Fruit fly (Drosophila melanogaster) whole organism, prepupa: ENCODE measurements around the gene CG3368.

ENCODE experiments used
- Blimp-1 ChIP-seq: fragments of 200-800 bp; sonication (Bioruptor generic); optimal IDR thresholded peaks from 3 replicates; lab custom pipeline; 2017; ENCODE audit warnings: missing biosample characterization, missing genetic modification characterization, mild to moderate bottlenecking, moderate library complexity, missing genetic modification reagents
- CG10669 ChIP-seq: fragments of 200-800 bp; sonication (Bioruptor generic); optimal IDR thresholded peaks from 3 replicates; lab custom pipeline; 2018; ENCODE audit warnings: missing biosample characterization, mild to moderate bottlenecking, missing genetic modification characterization, moderate library complexity
- CG11294 ChIP-seq: fragments of 200-800 bp; sonication (Bioruptor generic); IDR thresholded peaks from 2 replicates; pipeline ENCODE4 v1.3.6; 2022; ENCODE audit warnings: missing biosample characterization, missing genetic modification characterization
- CG11762 ChIP-seq: fragments of 200-800 bp; sonication (Bioruptor generic); optimal IDR thresholded peaks from 3 replicates; lab custom pipeline; 2016; ENCODE audit warnings: missing biosample characterization, missing genetic modification characterization; ENCODE audit not compliant: insufficient read depth
- CG11902 ChIP-seq: fragments of 200-800 bp; sonication (Bioruptor generic); optimal IDR thresholded peaks from 3 replicates; lab custom pipeline; 2016; ENCODE audit warnings: missing biosample characterization, missing genetic modification characterization
- CG1621 ChIP-seq: fragments of 200-800 bp; sonication (Bioruptor generic); optimal IDR thresholded peaks from 3 replicates; lab custom pipeline; 2018; ENCODE audit warnings: missing biosample characterization, mild to moderate bottlenecking, missing genetic modification characterization
- CG3032 ChIP-seq: fragments of 200-800 bp; optimal IDR thresholded peaks from 2 replicates; lab custom pipeline; 2019; ENCODE audit warnings: missing biosample characterization, mild to moderate bottlenecking, missing genetic modification characterization, moderate library complexity
- CG31627 ChIP-seq: fragments of 200-800 bp; sonication (Bioruptor generic); optimal IDR thresholded peaks from 3 replicates; lab custom pipeline; 2016; ENCODE audit warnings: missing biosample characterization, missing genetic modification characterization
- CG32006 ChIP-seq: fragments of 200-800 bp; sonication (Bioruptor generic); optimal IDR thresholded peaks from 3 replicates; lab custom pipeline; 2017; ENCODE audit warnings: missing biosample characterization, mild to moderate bottlenecking, missing genetic modification characterization
- CG34406 ChIP-seq: fragments of 200-800 bp; sonication (Bioruptor generic); optimal IDR thresholded peaks from 3 replicates; lab custom pipeline; 2016; ENCODE audit warnings: missing biosample characterization, missing genetic modification characterization
- CG3919 ChIP-seq: fragments of 200-800 bp; sonication (Bioruptor generic); optimal IDR thresholded peaks from 3 replicates; lab custom pipeline; 2016; ENCODE audit warnings: missing biosample characterization, missing genetic modification characterization
- CG6163 ChIP-seq: fragments of 200-800 bp; sonication (Bioruptor generic); IDR thresholded peaks from 3 replicates; pipeline ENCODE4 v1.3.6; 2022; ENCODE audit warnings: missing biosample characterization, missing genetic modification characterization
- CG6276 ChIP-seq: fragments of 200-800 bp; sonication (Bioruptor generic); optimal IDR thresholded peaks from 2 replicates; lab custom pipeline; 2017; ENCODE audit warnings: missing biosample characterization, mild to moderate bottlenecking, missing genetic modification characterization
- CG6808 ChIP-seq: fragments of 200-800 bp; sonication (Bioruptor generic); optimal IDR thresholded peaks from 3 replicates; lab custom pipeline; 2017; ENCODE audit warnings: missing biosample characterization, missing genetic modification characterization, mild to moderate bottlenecking, moderate library complexity, missing genetic modification reagents
- CG6854 ChIP-seq: fragments of 200-800 bp; sonication (Bioruptor generic); optimal IDR thresholded peaks from 2 replicates; lab custom pipeline; 2017; ENCODE audit warnings: missing biosample characterization, mild to moderate bottlenecking, missing genetic modification characterization
- CG7368 ChIP-seq: fragments of 200-800 bp; sonication (Bioruptor generic); optimal IDR thresholded peaks from 3 replicates; lab custom pipeline; 2016; ENCODE audit warnings: missing biosample characterization, missing genetic modification characterization
- CG8119 ChIP-seq: fragments of 200-800 bp; sonication (Bioruptor generic); IDR thresholded peaks from 3 replicates; pipeline ENCODE4 v1.3.6; 2022; ENCODE audit warnings: missing biosample characterization, missing genetic modification characterization
- CG8632 ChIP-seq: fragments of 200-800 bp; sonication (Bioruptor generic); optimal IDR thresholded peaks from 3 replicates; lab custom pipeline; 2016; ENCODE audit warnings: missing biosample characterization, missing genetic modification characterization
- CG9139 ChIP-seq: fragments of 200-800 bp; sonication (Bioruptor generic); optimal IDR thresholded peaks from 3 replicates; lab custom pipeline; 2017; ENCODE audit warnings: missing biosample characterization, mild to moderate bottlenecking, missing genetic modification characterization
- Eip75B ChIP-seq: fragments of 200-800 bp; sonication (Bioruptor generic); optimal IDR thresholded peaks from 3 replicates; lab custom pipeline; 2016; ENCODE audit warnings: missing biosample characterization, missing genetic modification characterization
- Eip78C ChIP-seq: fragments of 200-800 bp; sonication (Bioruptor generic); peaks from one replicate; lab custom pipeline; 2016; ENCODE audit warnings: missing biosample characterization, missing genetic modification characterization
- Eip93F ChIP-seq: fragments of 200-800 bp; sonication (Bioruptor generic); optimal IDR thresholded peaks from 2 replicates; lab custom pipeline; 2016; ENCODE audit warnings: missing biosample characterization, mild to moderate bottlenecking, missing genetic modification characterization
- Ets21C ChIP-seq: fragments of 200-800 bp; sonication (Bioruptor generic); optimal IDR thresholded peaks from 3 replicates; lab custom pipeline; 2016; ENCODE audit warnings: missing biosample characterization, missing genetic modification characterization
- Ets96B ChIP-seq: fragments of 200-800 bp; optimal IDR thresholded peaks from 2 replicates; lab custom pipeline; 2019; ENCODE audit warnings: missing biosample characterization, mild to moderate bottlenecking, missing genetic modification characterization, moderate library complexity
- Hr4 ChIP-seq: fragments of 200-800 bp; sonication (Bioruptor generic); optimal IDR thresholded peaks from 3 replicates; lab custom pipeline; 2016; ENCODE audit warnings: missing biosample characterization, missing genetic modification characterization
- Lpt ChIP-seq: fragments of 200-800 bp; sonication (Bioruptor generic); optimal IDR thresholded peaks from 3 replicates; lab custom pipeline; 2016; ENCODE audit warnings: missing biosample characterization, missing genetic modification characterization
- OdsH ChIP-seq: fragments of 200-800 bp; sonication (Bioruptor generic); optimal IDR thresholded peaks from 3 replicates; lab custom pipeline; 2016; ENCODE audit warnings: missing biosample characterization, missing genetic modification characterization
- Sox102F ChIP-seq: fragments of 200-800 bp; sonication (Bioruptor generic); optimal IDR thresholded peaks from 2 replicates; lab custom pipeline; 2016; ENCODE audit warnings: missing biosample characterization, mild to moderate bottlenecking, missing genetic modification characterization
- Sox14 ChIP-seq: fragments of 200-800 bp; sonication (Bioruptor generic); optimal IDR thresholded peaks from 3 replicates; lab custom pipeline; 2016; ENCODE audit warnings: missing biosample characterization, missing genetic modification characterization
- Sox15 ChIP-seq: fragments of 200-800 bp; sonication (Bioruptor generic); optimal IDR thresholded peaks from 3 replicates; lab custom pipeline; 2016; ENCODE audit warnings: missing biosample characterization, missing genetic modification characterization
- cyc ChIP-seq: fragments of 200-800 bp; sonication (Bioruptor generic); optimal IDR thresholded peaks from 3 replicates; lab custom pipeline; 2016; ENCODE audit warnings: missing biosample characterization, missing genetic modification characterization
- dac ChIP-seq: fragments of 200-800 bp; sonication (Bioruptor generic); optimal IDR thresholded peaks from 2 replicates; lab custom pipeline; 2017; ENCODE audit warnings: missing biosample characterization, mild to moderate bottlenecking, missing genetic modification characterization
- esn ChIP-seq: fragments of 200-800 bp; sonication (Bioruptor generic); optimal IDR thresholded peaks from 2 replicates; lab custom pipeline; 2016; ENCODE audit warnings: missing biosample characterization, mild to moderate bottlenecking, missing genetic modification characterization, moderate library complexity
- fd59A ChIP-seq: fragments of 200-800 bp; sonication (Bioruptor generic); optimal IDR thresholded peaks from 2 replicates; lab custom pipeline; 2017; ENCODE audit warnings: missing biosample characterization, mild to moderate bottlenecking, missing genetic modification characterization, missing genetic modification reagents
- fd85E ChIP-seq: fragments of 200-800 bp; sonication (Bioruptor generic); optimal IDR thresholded peaks from 3 replicates; lab custom pipeline; 2016; ENCODE audit warnings: missing biosample characterization, missing genetic modification characterization
- fkh ChIP-seq: fragments of 200-800 bp; sonication (Bioruptor generic); optimal IDR thresholded peaks from 3 replicates; lab custom pipeline; 2017; ENCODE audit warnings: missing biosample characterization, mild to moderate bottlenecking, missing genetic modification characterization, moderate library complexity
- net ChIP-seq: fragments of 200-800 bp; sonication (Bioruptor generic); optimal IDR thresholded peaks from 3 replicates; lab custom pipeline; 2016; ENCODE audit warnings: missing biosample characterization, missing genetic modification characterization
- salr ChIP-seq, 2 experiments: fragments of 200-800 bp; sonication (Bioruptor generic); optimal IDR thresholded peaks; 3 replicates each; lab custom pipeline; 2016 to 2018; ENCODE audit warnings: missing biosample characterization in 2 of 2, missing genetic modification characterization in 2 of 2, mild to moderate bottlenecking in 1 of 2
- spab ChIP-seq: fragments of 200-800 bp; sonication (Bioruptor generic); optimal IDR thresholded peaks from 2 replicates; lab custom pipeline; 2017; ENCODE audit warnings: missing biosample characterization, mild to moderate bottlenecking, missing genetic modification characterization, missing genetic modification reagents
- ss ChIP-seq, 2 experiments: fragments of 200-800 bp; sonication (Bioruptor generic); optimal IDR thresholded peaks; 2 replicates in 1 of 2; 3 replicates in 1 of 2; lab custom pipeline; 2017 to 2018; ENCODE audit warnings: mild to moderate bottlenecking in 2 of 2, missing biosample characterization in 2 of 2, missing genetic modification characterization in 2 of 2, moderate library complexity in 1 of 2
- svp ChIP-seq: fragments of 200-800 bp; sonication (Bioruptor generic); peaks from one replicate; lab custom pipeline; 2016; ENCODE audit warnings: missing biosample characterization, missing genetic modification characterization

CG3368 gene

dm6 chr3R:27270379-27271266 lies 13.0 kb upstream of the CG3368 start:
- no peak for TF ChIP-seq Sox15 (GFP tag; lab: Kevin White, UChicago)
- TF ChIP-seq Eip78C (GFP tag; lab: Kevin White, UChicago): peak; percentile 54
- 0 out of 3 replicates have a peak, but pooled peaks have one; percentile 20 for TF ChIP-seq CG8119 (GFP tag; lab: Robert Waterston, UW)
- peak; percentile 23 for TF ChIP-seq CG1621
- TF ChIP-seq CG6808 (GFP tag; lab: Kevin White, UChicago): peak; percentile 10
- no peak for TF ChIP-seq CG11762 (GFP tag; lab: Kevin White, UChicago)
- peak; percentile 1 for TF ChIP-seq spab (GFP tag; lab: Kevin White, UChicago)
- peak; percentile 25 for TF ChIP-seq CG6276
- TF ChIP-seq CG3919: peak; percentile 27
- TF ChIP-seq Lpt: peak; percentile 6
- TF ChIP-seq CG6854 (GFP tag; lab: Kevin White, UChicago): peak; percentile 44
- no peak for TF ChIP-seq CG10669 (GFP tag; lab: Kevin White, UChicago)
- TF ChIP-seq CG11902 (GFP tag; lab: Kevin White, UChicago): no peak
- TF ChIP-seq svp: peak; percentile 98
- TF ChIP-seq ss (GFP tag; optimal IDR thresholded peaks at IDR 0.05; lab: Kevin White, UChicago): peak; percentile 22 to 44
- TF ChIP-seq CG9139: peak; percentile 8

DNA sequence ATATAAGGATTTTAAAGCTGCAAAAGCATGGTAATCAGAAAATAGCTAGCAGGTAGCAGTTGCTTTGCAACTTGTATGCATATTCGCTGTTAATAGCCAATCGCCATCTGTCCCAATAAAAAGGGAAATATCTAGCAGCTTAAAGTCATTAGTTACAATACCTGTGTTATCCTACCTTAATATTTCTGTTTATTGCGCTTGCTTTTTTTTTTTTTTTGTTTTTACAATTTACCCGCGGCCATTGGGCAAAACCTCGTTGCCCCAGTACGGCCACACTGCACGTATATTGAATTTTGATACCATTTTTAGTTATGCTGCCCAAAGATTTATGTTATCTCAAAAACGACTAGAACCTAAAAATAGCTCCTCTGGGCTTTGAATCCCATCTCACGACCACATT lies 11.3 kb upstream of the CG3368 start:
- TF ChIP-seq CG3032 (tag; lab: Kevin White, UChicago) (peak; percentile 15), Eip75B (GFP tag; lab: Kevin White, UChicago) (no peak), ss (GFP tag; optimal IDR thresholded peaks at IDR 0.05; lab: Kevin White, UChicago) (peak in 1 of 2 experiments; percentile 22), CG6276 (no peak), Eip78C (GFP tag; lab: Kevin White, UChicago) (peak; percentile 46), Sox14 (GFP tag; lab: Kevin White, UChicago) (peak; percentile 31)
- TF ChIP-seq, all 60 proteins: peak for 4

- peak; percentile 73 for TF ChIP-seq CG6276
- no peak for TF ChIP-seq Sox102F (GFP tag; lab: Kevin White, UChicago)
- TF ChIP-seq CG6808 (GFP tag; lab: Kevin White, UChicago): peak; percentile 6
- TF ChIP-seq Eip93F (GFP tag; lab: Kevin White, UChicago): no peak
- no peak for TF ChIP-seq CG6854 (GFP tag; lab: Kevin White, UChicago)
- TF ChIP-seq CG8632: no peak
- TF ChIP-seq dac (GFP tag; lab: Kevin White, UChicago): no peak
- TF ChIP-seq spab (GFP tag; lab: Kevin White, UChicago): no peak
- TF ChIP-seq OdsH: no peak
- peak; percentile 53 for TF ChIP-seq cyc (GFP tag; lab: Kevin White, UChicago)
- peak; percentile 61 for TF ChIP-seq Eip78C (GFP tag; lab: Kevin White, UChicago)
- TF ChIP-seq Ets96B (tag; lab: Kevin White, UChicago): no peak
- TF ChIP-seq CG9139: no peak
- peak; percentile 15 for TF ChIP-seq CG34406 (GFP tag; lab: Kevin White, UChicago)
- peak; percentile 52 for TF ChIP-seq esn (GFP tag; lab: Kevin White, UChicago)
- peak; percentile 18 for TF ChIP-seq fkh (GFP tag; lab: Kevin White, UChicago)
- peak; percentile 47; the same call in 1 of the 3 replicates for TF ChIP-seq CG6163
- TF ChIP-seq CG31627 (GFP tag; lab: Kevin White, UChicago): peak; percentile 48
- no peak for TF ChIP-seq Hr4 (GFP tag; lab: Kevin White, UChicago)
- TF ChIP-seq net: peak; percentile 19
- no peak for TF ChIP-seq CG11294 (GFP tag; lab: Robert Waterston, UW)
- peak; percentile 1 for TF ChIP-seq CG10669 (GFP tag; lab: Kevin White, UChicago)
- TF ChIP-seq CG32006 (GFP tag; lab: Kevin White, UChicago): peak; percentile 3
- TF ChIP-seq CG3032 (tag; lab: Kevin White, UChicago): peak; percentile 2
- TF ChIP-seq CG11902 (GFP tag; lab: Kevin White, UChicago): peak; percentile 10
- no peak for TF ChIP-seq CG7368
- TF ChIP-seq fd59A (GFP tag; lab: Kevin White, UChicago): no peak
- no peak for TF ChIP-seq salr (GFP tag; optimal IDR thresholded peaks at IDR 0.05; lab: Kevin White, UChicago)
- no peak for TF ChIP-seq fd85E (GFP tag; lab: Kevin White, UChicago)
- TF ChIP-seq Ets21C (GFP tag; lab: Kevin White, UChicago): no peak
- TF ChIP-seq Blimp-1 (GFP tag; lab: Kevin White, UChicago): no peak
- TF ChIP-seq Sox15 (GFP tag; lab: Kevin White, UChicago): no peak
Measured at dm6 chr3R:27273118-27274062, 10.2 kb upstream of the CG3368 start, which contains the start of gene CG5934. CG5934 (plus strand) TSS chr3R:27273705.
